Fruit fly (Drosophila melanogaster) whole organism, adult: Measurements from ENCODE around the gene CG15382.

Experiments used
- CG11617 ChIP-seq: fragments of 200-800 bp; sonication (Bioruptor generic); optimal IDR thresholded peaks from 2 replicates; lab custom pipeline; 2017; ENCODE audit warnings: mild to moderate bottlenecking, missing biosample characterization, missing genetic modification reagents, missing genetic modification characterization
- CG12768 ChIP-seq: fragments of 200-800 bp; sonication (Bioruptor generic); optimal IDR thresholded peaks from 2 replicates; lab custom pipeline; 2017; ENCODE audit warnings: missing biosample characterization, missing genetic modification characterization, mild to moderate bottlenecking, moderate library complexity, missing genetic modification reagents
- CG14711 ChIP-seq: fragments of 200-800 bp; sonication (Bioruptor generic); optimal IDR thresholded peaks from 2 replicates; lab custom pipeline; 2018; ENCODE audit warnings: missing biosample characterization, mild to moderate bottlenecking, missing genetic modification characterization, moderate library complexity
- CG1620 ChIP-seq: fragments of 200-800 bp; sonication (Bioruptor generic); optimal IDR thresholded peaks from 2 replicates; lab custom pipeline; 2016; ENCODE audit warnings: missing biosample characterization, missing genetic modification characterization
- CG33017 ChIP-seq: fragments of 200-800 bp; sonication (Bioruptor generic); optimal IDR thresholded peaks from 2 replicates; lab custom pipeline; 2018; ENCODE audit warnings: missing biosample characterization, mild to moderate bottlenecking, missing genetic modification characterization, moderate library complexity
- CG5204 ChIP-seq: fragments of 200-800 bp; sonication (Bioruptor generic); optimal IDR thresholded peaks from 2 replicates; lab custom pipeline; 2016; ENCODE audit warnings: missing biosample characterization, missing genetic modification characterization
- CG7045 ChIP-seq: fragments of 200-800 bp; sonication (Bioruptor generic); optimal IDR thresholded peaks from 2 replicates; lab custom pipeline; 2017; ENCODE audit warnings: missing biosample characterization, mild to moderate bottlenecking, missing genetic modification characterization
- CG7101 ChIP-seq: fragments of 200-800 bp; sonication (Bioruptor generic); optimal IDR thresholded peaks from 2 replicates; lab custom pipeline; 2018; ENCODE audit warnings: missing biosample characterization, mild to moderate bottlenecking, missing genetic modification characterization, moderate library complexity
- Clk ChIP-seq: fragments of 200-800 bp; sonication (Bioruptor generic); optimal IDR thresholded peaks from 2 replicates; lab custom pipeline; 2017; ENCODE audit warnings: missing biosample characterization, missing genetic modification characterization
- Crg-1 ChIP-seq: fragments of 200-800 bp; sonication (Bioruptor generic); optimal IDR thresholded peaks from 2 replicates; lab custom pipeline; 2016; ENCODE audit warnings: missing biosample characterization, missing genetic modification characterization
- Hr96 ChIP-seq: fragments of 200-800 bp; sonication (Bioruptor generic); optimal IDR thresholded peaks from 2 replicates; lab custom pipeline; 2016; ENCODE audit warnings: missing biosample characterization, missing genetic modification characterization
- Mnt ChIP-seq: fragments of 200-800 bp; sonication (Bioruptor generic); optimal IDR thresholded peaks from 2 replicates; lab custom pipeline; 2016; ENCODE audit warnings: missing biosample characterization, mild to moderate bottlenecking, missing genetic modification characterization
- bab1 ChIP-seq: fragments of 200-800 bp; sonication (Bioruptor generic); optimal IDR thresholded peaks from 3 replicates; lab custom pipeline; 2019; ENCODE audit warnings: missing biosample characterization, mild to moderate bottlenecking, missing genetic modification characterization, moderate library complexity
- cic ChIP-seq: fragments of 200-800 bp; sonication (Bioruptor generic); optimal IDR thresholded peaks from 2 replicates; lab custom pipeline; 2017; ENCODE audit warnings: missing biosample characterization, mild to moderate bottlenecking, missing genetic modification characterization, moderate library complexity
- cnc ChIP-seq, 2 experiments: fragments of >200 bp; optimal IDR thresholded peaks; 2 replicates each; lab custom pipeline; 2017
- kay ChIP-seq: fragments of 200-800 bp; sonication (Bioruptor generic); peaks from one replicate; lab custom pipeline; 2016; ENCODE audit warnings: missing biosample characterization, missing genetic modification characterization, borderline replicate concordance
- ovo ChIP-seq: fragments of 200-800 bp; sonication (Bioruptor generic); optimal IDR thresholded peaks from 2 replicates; lab custom pipeline; 2016; ENCODE audit warnings: missing biosample characterization, missing genetic modification characterization
- pad ChIP-seq: fragments of 200-800 bp; sonication (Bioruptor generic); optimal IDR thresholded peaks from 3 replicates; lab custom pipeline; 2017; ENCODE audit warnings: missing biosample characterization, missing genetic modification characterization, mild to moderate bottlenecking, moderate library complexity, missing genetic modification reagents
- tj ChIP-seq: fragments of 200-800 bp; sonication (Bioruptor generic); optimal IDR thresholded peaks from 3 replicates; lab custom pipeline; 2017; ENCODE audit warnings: missing biosample characterization, mild to moderate bottlenecking, missing genetic modification characterization, moderate library complexity
- toe ChIP-seq: fragments of 200-800 bp; sonication (Bioruptor generic); optimal IDR thresholded peaks from 2 replicates; lab custom pipeline; 2016; ENCODE audit warnings: missing biosample characterization, missing genetic modification characterization

Gene CG15382

dm6 chr2L:2202853-2203717 is 47.5 kb downstream of the CG15382 start:
- TF ChIP-seq CG14711 (tag; lab: Kevin White, UChicago) (no peak), CG5204 (GFP tag; lab: Kevin White, UChicago) (no peak), pad (GFP tag; lab: Kevin White, UChicago) (peak; percentile 99), Mnt (peak; percentile 88), kay (GFP tag; lab: Kevin White, UChicago) (peak; percentile 98), bab1 (GFP tag; lab: Kevin White, UChicago) (peak; percentile 68), tj (GFP tag; lab: Kevin White, UChicago) (peak; percentile 82), ovo (GFP tag; lab: Kevin White, UChicago) (peak; percentile 32), CG1620 (peak; percentile 1), cnc (optimal IDR thresholded peaks at IDR 0.05; lab: Kevin White, UChicago) (no peak), Crg-1 (GFP tag; lab: Kevin White, UChicago) (peak; percentile 49), CG33017 (peak; percentile 1), toe (GFP tag; lab: Kevin White, UChicago) (peak; percentile 26), CG7045 (GFP tag; lab: Kevin White, UChicago) (peak; percentile 67), Hr96 (GFP tag; lab: Kevin White, UChicago) (no peak), cic (GFP tag; lab: Kevin White, UChicago) (peak; percentile 95), CG11617 (GFP tag; lab: Kevin White, UChicago) (peak; percentile 37), Clk (GFP tag; lab: Kevin White, UChicago) (peak; percentile 22), CG7101 (tag; lab: Kevin White, UChicago) (no peak), CG12768 (GFP tag; lab: Kevin White, UChicago) (peak; percentile 70)

- TF ChIP-seq CG12768 (GFP tag; lab: Kevin White, UChicago) (no peak), CG33017 (no peak), cnc (optimal IDR thresholded peaks at IDR 0.05; lab: Kevin White, UChicago) (no peak), CG11617 (GFP tag; lab: Kevin White, UChicago) (no peak), CG5204 (GFP tag; lab: Kevin White, UChicago) (no peak), Crg-1 (GFP tag; lab: Kevin White, UChicago) (no peak), CG1620 (no peak), Hr96 (GFP tag; lab: Kevin White, UChicago) (no peak), CG14711 (tag; lab: Kevin White, UChicago) (no peak), Clk (GFP tag; lab: Kevin White, UChicago) (no peak), bab1 (GFP tag; lab: Kevin White, UChicago) (no peak), ovo (GFP tag; lab: Kevin White, UChicago) (no peak), pad (GFP tag; lab: Kevin White, UChicago) (no peak), CG7045 (GFP tag; lab: Kevin White, UChicago) (no peak), tj (GFP tag; lab: Kevin White, UChicago) (no peak), cic (GFP tag; lab: Kevin White, UChicago) (no peak)
Observed at dm6 chr2L:2206066-2206465, 50.5 kb downstream of the CG15382 start, which contains the start of gene CG31668. CG31668 (minus strand) TSS chr2L:2206166.
